Fruit fly (Drosophila melanogaster) whole organism, wandering third instar larva: ENCODE data around the gene CAH9.

Source experiments
- CG32264 ChIP-seq: fragments of 200-800 bp; sonication (Bioruptor generic); optimal IDR thresholded peaks from 2 replicates; lab custom pipeline; 2016; ENCODE audit warnings: missing biosample characterization, missing genetic modification characterization
- Jra ChIP-seq: sonication (Bioruptor generic); optimal IDR thresholded peaks from 2 replicates; lab custom pipeline; 2016; ENCODE audit warnings: missing biosample characterization, missing genetic modification characterization
- Rel ChIP-seq, 2 experiments: fragments of 200-800 bp; sonication (Bioruptor generic) in 1 of 2; optimal IDR thresholded peaks; 2 replicates in 1 of 2; 3 replicates in 1 of 2; lab custom pipeline; 2016 to 2019; ENCODE audit warnings: mild to moderate bottlenecking in 2 of 2, missing biosample characterization in 2 of 2, missing genetic modification characterization in 2 of 2, moderate library complexity in 1 of 2
- Sp1 ChIP-seq: fragments of 200-800 bp; sonication (Bioruptor generic); optimal IDR thresholded peaks from 3 replicates; lab custom pipeline; 2019; ENCODE audit warnings: missing biosample characterization, mild to moderate bottlenecking, missing genetic modification characterization, moderate library complexity
- ey ChIP-seq: fragments of 200-800 bp; sonication (Bioruptor generic); optimal IDR thresholded peaks from 2 replicates; lab custom pipeline; 2016; ENCODE audit warnings: missing biosample characterization, missing genetic modification characterization
- lola ChIP-seq: fragments of >200 bp; optimal IDR thresholded peaks from 2 replicates; lab custom pipeline; 2017; ENCODE audit warnings: missing biosample characterization, missing genetic modification characterization
- psq ChIP-seq: fragments of 200-800 bp; sonication (Bioruptor generic); optimal IDR thresholded peaks from 3 replicates; lab custom pipeline; 2017; ENCODE audit warnings: missing biosample characterization, mild to moderate bottlenecking, missing genetic modification characterization, moderate library complexity
- sv ChIP-seq: fragments of 200-800 bp; sonication (Bioruptor generic); optimal IDR thresholded peaks from 3 replicates; lab custom pipeline; 2016; ENCODE audit warnings: missing biosample characterization, missing genetic modification characterization

dm6 chr3R:27129580-27130385 lies 23.8 kb upstream of the CAH9 start:
- TF ChIP-seq Jra (GFP tag; lab: Kevin White, UChicago): peak; percentile 66
- TF ChIP-seq Rel (GFP tag; optimal IDR thresholded peaks at IDR 0.05; lab: Kevin White, UChicago): peak; percentile 82
- TF ChIP-seq Rel (tag; optimal IDR thresholded peaks at IDR 0.05; lab: Kevin White, UChicago): peak; percentile 62
- TF ChIP-seq lola (GFP tag; lab: Kevin White, UChicago): no peak
- peak; percentile 16 for TF ChIP-seq CG32264
- no peak for TF ChIP-seq sv (GFP tag; lab: Kevin White, UChicago)
- TF ChIP-seq Sp1 (GFP tag; lab: Kevin White, UChicago): peak; percentile 60
- TF ChIP-seq ey (GFP tag; lab: Kevin White, UChicago): peak; percentile 65
- peak; percentile 73 for TF ChIP-seq psq (GFP tag; lab: Kevin White, UChicago)
